Fruit fly (Drosophila melanogaster) whole organism, embryonic: ENCODE results near the gene yellow-f.

Source experiments
- BEAF-32 ChIP-seq: fragments of 200-800 bp; sonication (Bioruptor generic); optimal IDR thresholded peaks from 3 replicates; lab custom pipeline; 2017; ENCODE audit warnings: missing biosample characterization, missing genetic modification characterization, mild to moderate bottlenecking, moderate library complexity, missing genetic modification reagents
- CG1024 ChIP-seq: fragments of 200-800 bp; sonication (Bioruptor generic); IDR thresholded peaks from 2 replicates; pipeline ENCODE4 v1.3.6; 2022; ENCODE audit warnings: missing biosample characterization, missing genetic modification characterization
- CG10267 ChIP-seq: fragments of 200-800 bp; sonication (Bioruptor generic); optimal IDR thresholded peaks from 2 replicates; lab custom pipeline; 2018; ENCODE audit warnings: missing biosample characterization, mild to moderate bottlenecking, missing genetic modification characterization, moderate library complexity
- CG10321 ChIP-seq: fragments of 200-800 bp; sonication (Bioruptor generic); IDR thresholded peaks from 2 replicates; pipeline ENCODE4 v1.3.6; 2022; ENCODE audit warnings: missing biosample characterization, missing genetic modification characterization
- CG10979 ChIP-seq: fragments of 200-800 bp; sonication (Bioruptor generic); optimal IDR thresholded peaks from 2 replicates; lab custom pipeline; 2018; ENCODE audit warnings: missing biosample characterization, mild to moderate bottlenecking, missing genetic modification characterization, moderate library complexity
- CG11723 ChIP-seq: fragments of 200-800 bp; sonication (Bioruptor generic); optimal IDR thresholded peaks from 2 replicates; lab custom pipeline; 2017; ENCODE audit warnings: missing biosample characterization, mild to moderate bottlenecking, missing genetic modification characterization
- CG13775 ChIP-seq: fragments of 200-800 bp; sonication (Bioruptor generic); optimal IDR thresholded peaks from 3 replicates; lab custom pipeline; 2017; ENCODE audit warnings: missing biosample characterization, mild to moderate bottlenecking, missing genetic modification characterization
- CG14860 ChIP-seq: fragments of 200-800 bp; sonication (Bioruptor generic); IDR thresholded peaks from 3 replicates; pipeline ENCODE4 v1.3.6; 2022; ENCODE audit warnings: missing biosample characterization, missing genetic modification characterization; ENCODE audit not compliant: partially characterized antibody
- CG3163 ChIP-seq: fragments of 200-800 bp; sonication (Bioruptor generic); optimal IDR thresholded peaks from 3 replicates; lab custom pipeline; 2016; ENCODE audit warnings: missing biosample characterization, missing genetic modification characterization
- CG34422 ChIP-seq: fragments of 200-800 bp; sonication (Bioruptor generic); IDR thresholded peaks from 3 replicates; pipeline ENCODE4 v1.3.6; 2022; ENCODE audit warnings: missing biosample characterization, missing genetic modification characterization
- CG6854 ChIP-seq: fragments of 200-800 bp; sonication (Bioruptor generic); optimal IDR thresholded peaks from 3 replicates; lab custom pipeline; 2017; ENCODE audit warnings: missing biosample characterization, mild to moderate bottlenecking, missing genetic modification characterization
- CG8924 ChIP-seq: fragments of 200-800 bp; optimal IDR thresholded peaks from 3 replicates; lab custom pipeline; 2019; ENCODE audit warnings: missing biosample characterization, mild to moderate bottlenecking, missing genetic modification characterization, moderate library complexity
- CG9932 ChIP-seq: fragments of 200-800 bp; sonication (Bioruptor generic); IDR thresholded peaks from 2 replicates; pipeline ENCODE4 v1.3.6; 2022; ENCODE audit warnings: missing biosample characterization, missing genetic modification characterization
- Chrac-16 ChIP-seq: fragments of 200-800 bp; sonication (Bioruptor generic); optimal IDR thresholded peaks from 3 replicates; lab custom pipeline; 2016; ENCODE audit warnings: missing biosample characterization, missing genetic modification characterization
- Dp ChIP-seq: fragments of 200-800 bp; sonication (Bioruptor generic); optimal IDR thresholded peaks from 2 replicates; lab custom pipeline; 2018; ENCODE audit warnings: missing biosample characterization, mild to moderate bottlenecking, missing genetic modification characterization, moderate library complexity
- ERR ChIP-seq: fragments of 200-800 bp; sonication (Bioruptor generic); optimal IDR thresholded peaks from 2 replicates; lab custom pipeline; 2016; ENCODE audit warnings: missing biosample characterization, missing genetic modification characterization
- Fer2 ChIP-seq: fragments of 200-800 bp; sonication (Bioruptor generic); optimal IDR thresholded peaks from 2 replicates; lab custom pipeline; 2018; ENCODE audit warnings: missing biosample characterization, mild to moderate bottlenecking, missing genetic modification characterization, moderate library complexity
- H15 ChIP-seq: fragments of 200-800 bp; sonication (Bioruptor generic); IDR thresholded peaks from 3 replicates; pipeline ENCODE4 v1.3.6; 2022; ENCODE audit warnings: missing biosample characterization, missing genetic modification characterization
- Hey ChIP-seq: fragments of 200-800 bp; sonication (Bioruptor generic); optimal IDR thresholded peaks from 3 replicates; lab custom pipeline; 2018; ENCODE audit warnings: missing biosample characterization, mild to moderate bottlenecking, missing genetic modification characterization
- Myb ChIP-seq: fragments of 200-800 bp; sonication (Bioruptor generic); optimal IDR thresholded peaks from 2 replicates; lab custom pipeline; 2016; ENCODE audit warnings: missing biosample characterization, missing genetic modification characterization
- Nf-YA ChIP-seq: fragments of 200-800 bp; sonication (Bioruptor generic); IDR thresholded peaks from 2 replicates; pipeline ENCODE4 v1.3.6; 2022; ENCODE audit warnings: missing biosample characterization, missing genetic modification characterization
- Nf-YC ChIP-seq: fragments of 200-800 bp; optimal IDR thresholded peaks from 3 replicates; lab custom pipeline; 2019; ENCODE audit warnings: missing biosample characterization, mild to moderate bottlenecking, missing genetic modification characterization, moderate library complexity
- Oaz ChIP-seq: fragments of 200-800 bp; sonication (Bioruptor generic); IDR thresholded peaks from 2 replicates; pipeline ENCODE4 v1.3.6; 2022; ENCODE audit warnings: missing biosample characterization, missing genetic modification characterization
- Trl ChIP-seq, 3 experiments: fragments of >200 bp in 2 of 3; fragments of 200-800 bp in 1 of 3; sonication (Bioruptor generic) in 1 of 3; optimal IDR thresholded peaks; 2 replicates in 1 of 3; 3 replicates in 2 of 3; lab custom pipeline; 2016 to 2017; ENCODE audit warnings: missing biosample characterization in 1 of 3, missing genetic modification characterization in 1 of 3
- abd-A ChIP-seq: fragments of 200-800 bp; sonication (Bioruptor generic); optimal IDR thresholded peaks from 3 replicates; lab custom pipeline; 2019; ENCODE audit warnings: missing biosample characterization, mild to moderate bottlenecking, missing genetic modification characterization, moderate library complexity
- bsh ChIP-seq, 2 experiments: fragments of 200-800 bp; sonication (Bioruptor generic); optimal IDR thresholded peaks; 2 replicates each; lab custom pipeline; 2017 to 2018; ENCODE audit warnings: mild to moderate bottlenecking in 2 of 2, missing biosample characterization in 2 of 2, missing genetic modification characterization in 2 of 2, moderate library complexity in 1 of 2
- crol ChIP-seq: fragments of 200-800 bp; sonication (Bioruptor generic); IDR thresholded peaks from 2 replicates; pipeline ENCODE4 v1.3.6; 2022; ENCODE audit warnings: missing biosample characterization, missing genetic modification characterization
- dpn ChIP-seq, 2 experiments: fragments of 200-800 bp; sonication (Bioruptor generic); optimal IDR thresholded peaks; 3 replicates each; lab custom pipeline; 2016; ENCODE audit warnings: missing biosample characterization in 2 of 2, missing genetic modification characterization in 2 of 2
- fu2 ChIP-seq: fragments of 200-800 bp; sonication (Bioruptor generic); optimal IDR thresholded peaks from 2 replicates; lab custom pipeline; 2016; ENCODE audit warnings: missing biosample characterization, missing genetic modification characterization
- gfzf ChIP-seq: fragments of 200-800 bp; sonication (Bioruptor generic); optimal IDR thresholded peaks from 2 replicates; lab custom pipeline; 2016; ENCODE audit warnings: missing biosample characterization, mild to moderate bottlenecking, missing genetic modification characterization, moderate library complexity
- her ChIP-seq: fragments of 200-800 bp; sonication (Bioruptor generic); optimal IDR thresholded peaks from 2 replicates; lab custom pipeline; 2016; ENCODE audit warnings: missing biosample characterization, missing genetic modification characterization
- jing ChIP-seq: fragments of 200-800 bp; sonication (Bioruptor generic); optimal IDR thresholded peaks from 2 replicates; lab custom pipeline; 2018; ENCODE audit warnings: missing biosample characterization, mild to moderate bottlenecking, missing genetic modification characterization
- lab ChIP-seq: fragments of 200-800 bp; sonication (Bioruptor generic); optimal IDR thresholded peaks from 3 replicates; lab custom pipeline; 2017; ENCODE audit warnings: missing biosample characterization, missing genetic modification characterization, mild to moderate bottlenecking, moderate library complexity, missing genetic modification reagents
- lmd ChIP-seq: fragments of 200-800 bp; sonication (Bioruptor generic); IDR thresholded peaks from 2 replicates; pipeline ENCODE4 v1.3.6; 2022; ENCODE audit warnings: missing biosample characterization, missing genetic modification characterization
- row ChIP-seq: fragments of 200-800 bp; sonication (Bioruptor generic); IDR thresholded peaks from 3 replicates; pipeline ENCODE4 v1.3.6; 2022; ENCODE audit warnings: missing biosample characterization, missing genetic modification characterization
- slou ChIP-seq: fragments of 200-800 bp; sonication (Bioruptor generic); optimal IDR thresholded peaks from 3 replicates; lab custom pipeline; 2016; ENCODE audit warnings: missing biosample characterization, missing genetic modification characterization
- slp2 ChIP-seq: fragments of 200-800 bp; sonication (Bioruptor generic); optimal IDR thresholded peaks from 2 replicates; lab custom pipeline; 2016; ENCODE audit warnings: missing biosample characterization, missing genetic modification characterization
- tap ChIP-seq: fragments of 200-800 bp; optimal IDR thresholded peaks from 3 replicates; lab custom pipeline; 2019; ENCODE audit warnings: missing biosample characterization, mild to moderate bottlenecking, missing genetic modification characterization, moderate library complexity
- tin ChIP-seq: fragments of 200-800 bp; sonication (Bioruptor generic); optimal IDR thresholded peaks from 3 replicates; lab custom pipeline; 2016; ENCODE audit warnings: missing biosample characterization, missing genetic modification characterization
- trh ChIP-seq: fragments of 200-800 bp; sonication (Bioruptor generic); optimal IDR thresholded peaks from 2 replicates; lab custom pipeline; 2016; ENCODE audit warnings: missing biosample characterization, missing genetic modification characterization
- tx ChIP-seq: fragments of 200-800 bp; sonication (Bioruptor generic); optimal IDR thresholded peaks from 2 replicates; lab custom pipeline; 2016; ENCODE audit warnings: missing biosample characterization, missing genetic modification characterization
- zen ChIP-seq: fragments of 200-800 bp; sonication (Bioruptor generic); optimal IDR thresholded peaks from 3 replicates; lab custom pipeline; 2018; ENCODE audit warnings: missing biosample characterization, mild to moderate bottlenecking, missing genetic modification characterization, moderate library complexity
- zf30C ChIP-seq: fragments of 200-800 bp; sonication (Bioruptor generic); optimal IDR thresholded peaks from 3 replicates; lab custom pipeline; 2018; ENCODE audit warnings: missing biosample characterization, mild to moderate bottlenecking, missing genetic modification characterization

yellow-f gene

DNA sequence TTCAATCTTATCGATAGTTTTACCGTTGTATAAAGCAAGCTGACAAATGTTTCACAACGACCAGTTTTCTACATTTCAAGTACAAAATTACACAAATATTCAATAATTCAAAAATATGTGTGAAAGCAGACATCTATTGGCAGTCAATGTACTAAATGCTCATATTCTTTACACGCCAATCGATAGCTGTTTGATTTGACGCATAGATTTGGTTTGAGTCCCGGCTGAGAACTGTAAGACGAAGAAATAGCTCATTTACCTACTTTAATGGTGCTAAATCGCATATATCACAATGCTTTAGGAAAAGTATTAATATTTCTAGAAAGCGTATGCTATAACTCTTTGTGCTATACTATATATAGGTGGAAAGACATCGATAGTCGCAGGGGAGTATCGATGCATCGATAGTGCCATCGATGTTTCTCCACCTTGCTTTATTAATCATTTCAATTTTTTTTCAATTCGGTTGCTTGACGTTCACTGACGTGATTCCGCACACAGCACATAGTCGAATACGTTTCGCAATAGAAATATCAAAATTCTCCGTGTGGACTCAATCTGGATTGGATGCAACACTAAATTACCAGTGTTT, 12.3 kb downstream of the yellow-f start, which contains the start of gene Paip2 (continued):
- TF ChIP-seq CG10321 (GFP tag; lab: Robert Waterston, UW) (no peak), crol (GFP tag; lab: Robert Waterston, UW) (no peak), Myb (GFP tag; lab: Kevin White, UChicago) (peak; percentile 63), CG14860 (GFP tag; lab: Robert Waterston, UW) (peak; percentile 99)

DNA sequence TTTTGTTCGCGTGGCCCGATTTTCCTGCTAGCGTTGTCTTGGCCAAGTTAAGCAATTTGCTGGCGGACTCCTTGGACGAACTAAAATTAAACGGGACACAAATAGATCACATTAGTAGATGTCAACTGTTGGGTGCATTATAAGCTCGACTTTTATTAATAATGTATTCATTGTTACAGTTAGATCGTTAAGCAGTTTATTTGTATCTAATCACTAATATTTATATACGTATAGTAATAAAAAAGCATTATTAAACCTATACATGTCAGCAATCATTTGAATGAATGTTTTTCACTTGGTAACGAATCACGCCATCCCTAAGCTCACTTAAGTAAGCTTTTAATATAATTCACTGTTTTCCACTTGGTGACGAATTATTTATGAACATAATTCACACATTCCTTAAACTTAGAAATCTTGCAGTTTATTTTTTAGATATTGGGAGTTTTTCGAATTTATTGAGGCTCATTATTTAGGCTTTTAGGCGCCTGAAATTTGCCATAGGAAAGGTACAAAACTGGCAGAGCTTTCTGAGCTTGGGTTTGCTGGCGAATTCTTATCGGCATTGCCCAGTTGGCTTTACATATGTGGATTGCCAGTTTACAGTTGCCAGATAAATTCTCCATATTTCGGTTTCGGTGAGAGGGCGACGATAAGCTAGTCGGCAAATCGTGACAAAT, 15.5 kb downstream of the yellow-f start, which contains the start of the genes CG7381 and CG7091:
Gene CG7381 (minus strand): TSS at position 101 of the 680 bp plus-strand sequence.
Gene CG7091 (plus strand): TSS at position 630 of the 680 bp plus-strand sequence.
- TF ChIP-seq Oaz (GFP tag; lab: Robert Waterston, UW) = no peak
- TF ChIP-seq tx (GFP tag; lab: Kevin White, UChicago) = no peak
- TF ChIP-seq CG34422 (GFP tag; lab: Robert Waterston, UW) = no peak
- TF ChIP-seq tin = no peak
- no peak for TF ChIP-seq CG10979 (tag; lab: Kevin White, UChicago)
- no peak for TF ChIP-seq CG1024 (GFP tag; lab: Robert Waterston, UW)
- no peak for TF ChIP-seq dpn (GFP tag; optimal IDR thresholded peaks at IDR 0.05; lab: Kevin White, UChicago)
- no peak for TF ChIP-seq tap (tag; lab: Kevin White, UChicago)
- TF ChIP-seq Chrac-16 (GFP tag; lab: Kevin White, UChicago) = no peak
- TF ChIP-seq Nf-YA (GFP tag; lab: Robert Waterston, UW) = no peak
- TF ChIP-seq, all 482 proteins: peak for 0

DNA sequence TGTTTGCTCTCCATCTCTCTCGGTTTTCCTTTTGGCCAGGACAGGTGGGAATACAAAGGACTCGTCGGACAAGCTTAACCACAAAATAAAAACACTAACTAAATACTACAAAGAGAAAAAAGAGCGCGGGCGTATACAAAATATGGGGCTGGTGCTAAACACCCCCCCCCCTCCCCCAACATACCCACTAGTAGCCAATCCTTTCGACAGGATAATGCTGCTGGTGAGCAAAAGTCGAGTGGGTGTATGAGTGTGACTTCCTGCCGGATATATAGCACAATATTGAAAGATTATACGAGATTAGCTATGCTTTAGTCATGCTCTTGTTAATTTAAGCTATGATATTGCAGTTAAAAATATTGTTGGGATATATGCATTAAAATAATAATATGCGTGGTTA, 17.8 kb downstream of the yellow-f start:
- TF ChIP-seq Hey (tag; lab: Kevin White, UChicago) (no peak), lab (GFP tag; lab: Kevin White, UChicago) (no peak), trh (GFP tag; lab: Kevin White, UChicago) (no peak), CG13775 (GFP tag; lab: Kevin White, UChicago) (no peak), slou (GFP tag; lab: Kevin White, UChicago) (no peak), abd-A (no peak)

DNA sequence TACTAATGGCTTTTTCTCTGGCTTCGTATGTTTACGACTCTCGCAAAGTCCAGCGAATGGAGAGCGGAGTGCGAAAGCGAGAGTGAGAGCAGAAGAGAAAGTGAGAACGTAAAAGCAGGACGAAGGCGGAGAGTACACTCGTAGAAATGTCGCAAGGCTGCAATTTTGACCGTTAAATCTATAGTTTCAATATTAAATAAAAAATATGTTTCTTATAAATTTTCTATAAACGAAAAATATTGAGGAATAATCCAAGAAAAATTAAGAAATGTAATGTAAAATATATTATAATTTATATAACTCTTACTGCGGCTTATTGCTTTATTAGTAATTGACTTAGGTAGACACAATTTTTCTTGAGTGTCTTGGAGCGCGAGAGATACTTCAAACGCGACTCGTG, 18.6 kb downstream of the yellow-f start:
- no peak for TF ChIP-seq CG6854 (GFP tag; lab: Kevin White, UChicago)
- TF ChIP-seq fu2 (GFP tag; lab: Kevin White, UChicago) = no peak
- TF ChIP-seq BEAF-32 (GFP tag; lab: Kevin White, UChicago) = no peak
- TF ChIP-seq row (GFP tag; lab: Robert Waterston, UW) = peak; percentile 55; the same call in 1 of the 3 replicates
- TF ChIP-seq slp2 (GFP tag; lab: Kevin White, UChicago) = no peak
- peak in 1 of 2 experiments; percentile 32 for TF ChIP-seq Trl (optimal IDR thresholded peaks at IDR 0.05; lab: Kevin White, UChicago)
- no peak for TF ChIP-seq Trl (GFP tag; optimal IDR thresholded peaks at IDR 0.05; lab: Kevin White, UChicago)
- no peak for TF ChIP-seq gfzf (GFP tag; lab: Kevin White, UChicago)
- peak; percentile 12 for TF ChIP-seq CG10979 (tag; lab: Kevin White, UChicago)
- TF ChIP-seq CG8924 (tag; lab: Kevin White, UChicago) = peak; percentile 11
- TF ChIP-seq bsh (GFP tag; optimal IDR thresholded peaks at IDR 0.05; lab: Kevin White, UChicago) = no peak
- no peak for TF ChIP-seq jing (GFP tag; lab: Kevin White, UChicago)
- no peak for TF ChIP-seq Dp (GFP tag; lab: Kevin White, UChicago)
- TF ChIP-seq CG9932 (GFP tag; lab: Robert Waterston, UW) = no peak
- peak; percentile 21 for TF ChIP-seq zf30C (GFP tag; lab: Kevin White, UChicago)
- TF ChIP-seq Fer2 (tag; lab: Kevin White, UChicago) = no peak
- TF ChIP-seq lmd (GFP tag; lab: Robert Waterston, UW) = no peak
- TF ChIP-seq CG10267 = peak; percentile 7
- no peak for TF ChIP-seq Nf-YC (tag; lab: Kevin White, UChicago)
- peak; percentile 39 for TF ChIP-seq lab (GFP tag; lab: Kevin White, UChicago)
- no peak for TF ChIP-seq H15 (GFP tag; lab: Robert Waterston, UW)
- TF ChIP-seq CG11723 = no peak
- TF ChIP-seq CG3163 = no peak
- peak; percentile 35 for TF ChIP-seq zen (tag; lab: Kevin White, UChicago)
- no peak for TF ChIP-seq ERR (GFP tag; lab: Kevin White, UChicago)
- TF ChIP-seq her (GFP tag; lab: Kevin White, UChicago) = no peak
